Worm (Caenorhabditis elegans): ENCODE measurements around the gene nas-23.

Gene nas-23

ce11 chrII:7496070-7496469 lies 2.6 kb upstream of the nas-23 start, which contains the start of gene spi-1:
Gene spi-1 (plus strand): TSS chrII:7496247.
- TF ChIP-seq hnd-1 (tag; optimal IDR thresholded peaks at IDR 0.05) (no peak), flt-1 (GFP tag; IDR thresholded peaks at IDR 0.05) (no peak), tbx-11 (GFP tag; IDR thresholded peaks at IDR 0.05) (no peak), ama-1 (optimal IDR thresholded peaks at IDR 0.05) (no peak), pes-1 (GFP tag; IDR thresholded peaks at IDR 0.05) (no peak), scrt-1 (GFP tag; IDR thresholded peaks at IDR 0.05) (no peak), B0310.2 (tag; optimal IDR thresholded peaks at IDR 0.05) (no peak), ets-7 (tag; optimal IDR thresholded peaks at IDR 0.05) (no peak), hmg-4 (GFP tag; optimal IDR thresholded peaks at IDR 0.05) (no peak)

DNA sequence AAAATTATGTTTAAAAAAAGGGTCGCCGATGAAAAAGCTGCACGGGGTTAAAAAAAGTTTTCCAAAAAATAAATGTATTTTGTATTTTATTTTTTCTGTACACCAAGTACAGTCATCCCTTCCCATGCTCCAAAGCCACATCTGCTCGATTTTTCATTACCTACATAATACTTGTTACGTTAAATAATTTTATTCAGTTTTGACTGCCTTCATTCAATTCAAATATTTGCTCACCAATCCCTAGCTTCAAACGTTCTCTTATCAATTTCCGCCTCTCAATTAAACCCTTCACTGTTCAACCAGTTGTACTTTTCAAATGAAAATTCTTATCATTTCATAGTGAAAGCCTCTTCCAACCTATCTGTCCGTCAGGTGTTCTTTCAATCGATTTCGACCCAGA lies 656 bp upstream of the nas-23 start, which contains the start of gene R10H1.1:
R10H1.1 (plus strand) TSS at position 301 of the 400 bp plus-strand sequence.
- TF ChIP-seq tra-4 (tag; optimal IDR thresholded peaks at IDR 0.05) (no peak), hmg-4 (GFP tag; optimal IDR thresholded peaks at IDR 0.05) (no peak), flt-1 (GFP tag; IDR thresholded peaks at IDR 0.05) (no peak), tbx-11 (GFP tag; IDR thresholded peaks at IDR 0.05) (no peak), hnd-1 (tag; optimal IDR thresholded peaks at IDR 0.05) (no peak), scrt-1 (GFP tag; IDR thresholded peaks at IDR 0.05) (no peak), B0310.2 (tag; optimal IDR thresholded peaks at IDR 0.05) (no peak), ama-1 (optimal IDR thresholded peaks at IDR 0.05) (no peak)

- TF ChIP-seq tra-4 (tag; optimal IDR thresholded peaks at IDR 0.05) (no peak), hmg-4 (GFP tag; optimal IDR thresholded peaks at IDR 0.05) (no peak), B0310.2 (tag; optimal IDR thresholded peaks at IDR 0.05) (no peak)
Measured at ce11 chrII:7489605-7490004, 3.9 kb downstream of the nas-23 start, which contains the start of gene D1022.9. Gene D1022.9 (minus strand): TSS chrII:7489705.

- TF ChIP-seq aly-1 (tag; optimal IDR thresholded peaks at IDR 0.05) (no peak), F13C5.2 (tag; optimal IDR thresholded peaks at IDR 0.05) (no peak), ceh-36 (tag; optimal IDR thresholded peaks at IDR 0.05) (no peak), hmg-4 (GFP tag; optimal IDR thresholded peaks at IDR 0.05) (no peak), hmbx-1 (tag; optimal IDR thresholded peaks at IDR 0.05) (no peak), ama-1 (optimal IDR thresholded peaks at IDR 0.05) (no peak), B0310.2 (tag; optimal IDR thresholded peaks at IDR 0.05) (no peak)
Measured at ce11 chrII:7483009-7483408, 10.5 kb downstream of the nas-23 start, which contains the start of gene cah-2. Gene cah-2 (minus strand): TSS chrII:7483109.

- TF ChIP-seq ceh-13 (GFP tag; optimal IDR thresholded peaks at IDR 0.05) (no peak), ceh-36 (tag; optimal IDR thresholded peaks at IDR 0.05) (peak; percentile 17), hmg-4 (GFP tag; optimal IDR thresholded peaks at IDR 0.05) (no peak), scrt-1 (GFP tag; IDR thresholded peaks at IDR 0.05) (peak; percentile 29; the same call in 1 of the 2 replicates), tbx-11 (GFP tag; IDR thresholded peaks at IDR 0.05) (no peak), sea-1 (GFP tag; conservative IDR thresholded peaks at IDR 0.05) (peak; percentile 81), ama-1 (optimal IDR thresholded peaks at IDR 0.05) (no peak), B0310.2 (tag; optimal IDR thresholded peaks at IDR 0.05) (no peak), hnd-1 (tag; optimal IDR thresholded peaks at IDR 0.05) (no peak), tra-4 (tag; optimal IDR thresholded peaks at IDR 0.05) (no peak), pes-1 (GFP tag; IDR thresholded peaks at IDR 0.05) (peak; percentile 62; the same call in 1 of the 2 replicates), ets-7 (tag; optimal IDR thresholded peaks at IDR 0.05) (peak; percentile 34), F13C5.2 (tag; optimal IDR thresholded peaks at IDR 0.05) (peak; percentile 25), tbx-37 (GFP tag; conservative IDR thresholded peaks at IDR 0.05) (peak; percentile 44; the same call in 1 of the 2 replicates), flt-1 (GFP tag; IDR thresholded peaks at IDR 0.05) (no peak), hmbx-1 (tag; optimal IDR thresholded peaks at IDR 0.05) (no peak)
Measured at ce11 chrII:7478487-7479234, 14.8 kb downstream of the nas-23 start, which contains the start of the genes aka-1 and ubc-6. Gene aka-1 (minus strand): TSS chrII:7478537. Gene ubc-6 (plus strand): TSS chrII:7479187.

DNA sequence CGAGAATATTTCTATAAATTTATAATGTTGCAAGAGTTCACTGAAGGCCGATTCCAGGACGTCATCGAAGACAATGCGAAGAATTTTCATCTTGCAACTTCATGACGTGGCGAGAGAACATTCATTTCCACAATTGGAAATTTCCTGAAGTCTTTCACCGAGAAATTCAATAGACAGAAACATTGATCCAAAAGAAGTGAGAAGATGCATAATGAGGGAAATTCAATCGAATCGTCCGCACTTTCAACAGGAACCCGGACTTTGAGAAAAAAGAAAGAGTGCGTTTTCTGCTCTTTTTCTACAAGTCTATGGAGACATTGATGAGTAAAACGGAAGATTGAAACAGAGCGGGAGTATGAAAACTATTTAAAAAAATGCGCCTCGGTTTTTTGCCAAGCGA lies 24.2 kb downstream of the nas-23 start:
- TF ChIP-seq hmg-4 (GFP tag; optimal IDR thresholded peaks at IDR 0.05) (no peak), aly-1 (tag; optimal IDR thresholded peaks at IDR 0.05) (no peak), ceh-13 (GFP tag; optimal IDR thresholded peaks at IDR 0.05) (no peak), B0310.2 (tag; optimal IDR thresholded peaks at IDR 0.05) (no peak), ceh-36 (tag; optimal IDR thresholded peaks at IDR 0.05) (no peak), F13C5.2 (tag; optimal IDR thresholded peaks at IDR 0.05) (no peak), tra-4 (tag; optimal IDR thresholded peaks at IDR 0.05) (no peak), scrt-1 (GFP tag; IDR thresholded peaks at IDR 0.05) (no peak), hmbx-1 (tag; optimal IDR thresholded peaks at IDR 0.05) (no peak), ama-1 (optimal IDR thresholded peaks at IDR 0.05) (no peak), tbx-37 (GFP tag; conservative IDR thresholded peaks at IDR 0.05) (no peak), ets-7 (tag; optimal IDR thresholded peaks at IDR 0.05) (no peak), sea-1 (GFP tag; conservative IDR thresholded peaks at IDR 0.05) (no peak), tbx-11 (GFP tag; IDR thresholded peaks at IDR 0.05) (no peak), pes-1 (GFP tag; IDR thresholded peaks at IDR 0.05) (no peak), hnd-1 (tag; optimal IDR thresholded peaks at IDR 0.05) (no peak)

DNA sequence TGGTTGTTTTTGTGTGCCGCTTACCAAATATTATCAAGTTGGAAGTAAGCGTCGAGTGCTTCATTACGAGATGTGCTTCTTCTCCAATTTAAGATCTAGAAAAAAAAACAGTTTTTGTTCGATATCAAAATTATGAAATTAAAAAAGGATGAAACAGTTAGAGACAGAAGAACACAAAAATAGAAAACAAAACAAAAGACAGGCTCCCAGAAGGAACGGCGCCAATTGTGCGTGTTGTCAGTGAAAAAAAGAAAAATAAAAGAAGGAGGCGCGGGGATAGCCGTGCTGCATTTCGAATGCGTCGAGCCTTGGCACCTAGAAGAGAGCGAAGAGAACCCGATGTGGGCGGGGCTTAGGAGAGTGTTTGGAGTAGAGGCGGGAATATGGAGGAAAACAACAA lies 28.0 kb downstream of the nas-23 start, which contains the start of gene sro-1:
sro-1 (minus strand) TSS at position 101 of the 400 bp plus-strand sequence.
- no peak for TF ChIP-seq ceh-13 (GFP tag; optimal IDR thresholded peaks at IDR 0.05)
- no peak for TF ChIP-seq hmg-4 (GFP tag; optimal IDR thresholded peaks at IDR 0.05)

ce11 chrII:7459205-7459604 lies 34.3 kb downstream of the nas-23 start, which contains the start of gene D1022.2:
Gene D1022.2 (plus strand): TSS chrII:7459505.
- TF ChIP-seq flt-1 (GFP tag; IDR thresholded peaks at IDR 0.05) (no peak), aly-1 (tag; optimal IDR thresholded peaks at IDR 0.05) (no peak), ama-1 (optimal IDR thresholded peaks at IDR 0.05) (no peak), hnd-1 (tag; optimal IDR thresholded peaks at IDR 0.05) (no peak), pes-1 (GFP tag; IDR thresholded peaks at IDR 0.05) (no peak), hmbx-1 (tag; optimal IDR thresholded peaks at IDR 0.05) (no peak), ceh-13 (GFP tag; optimal IDR thresholded peaks at IDR 0.05) (no peak), ceh-36 (tag; optimal IDR thresholded peaks at IDR 0.05) (no peak), tbx-37 (GFP tag; conservative IDR thresholded peaks at IDR 0.05) (no peak), sea-1 (GFP tag; conservative IDR thresholded peaks at IDR 0.05) (no peak), F13C5.2 (tag; optimal IDR thresholded peaks at IDR 0.05) (no peak), B0310.2 (tag; optimal IDR thresholded peaks at IDR 0.05) (no peak)

Measured in whole organism, early embryonic.